Fruit fly (Drosophila melanogaster): ENCODE measurements around the gene Rpt4.

- TF ChIP-seq fd85E (GFP tag; optimal IDR thresholded peaks at IDR 0.05) (no peak), CG6854 (GFP tag; optimal IDR thresholded peaks at IDR 0.05) (no peak), CG8632 (GFP tag; optimal IDR thresholded peaks at IDR 0.05) (no peak), CG15336 (GFP tag; IDR thresholded peaks at IDR 0.05) (no peak), Ets96B (tag; optimal IDR thresholded peaks at IDR 0.05) (no peak), CG6792 (GFP tag; optimal IDR thresholded peaks at IDR 0.05) (no peak), ss (GFP tag; optimal IDR thresholded peaks at IDR 0.05) (no peak), pdm3 (GFP tag; optimal IDR thresholded peaks at IDR 0.05) (no peak), Eip78C (GFP tag) (no peak), Hr39 (GFP tag; optimal IDR thresholded peaks at IDR 0.05) (no peak), svp (GFP tag) (no peak), CG1621 (tag; optimal IDR thresholded peaks at IDR 0.05) (no peak), lz (GFP tag; optimal IDR thresholded peaks at IDR 0.05) (no peak)
Measured at dm6 chrX:6303675-6304074, 12.6 kb upstream of the Rpt4 start, which contains the start of gene CG3823.

Data from whole organism, prepupa.